Worm (Caenorhabditis elegans) whole organism, L2 larva: Measurements from ENCODE around the gene dyrb-1.

Source experiments
- alr-1 ChIP-seq: fragments of 150-350 bp; optimal IDR thresholded peaks from 2 replicates; lab custom pipeline; 2014; ENCODE audit warnings: missing biosample characterization, missing genetic modification characterization
- aly-2 ChIP-seq: fragments of 150-350 bp; optimal IDR thresholded peaks from 2 replicates; lab custom pipeline; 2014; ENCODE audit warnings: missing biosample characterization, missing genetic modification characterization
- elt-1 ChIP-seq: fragments of 150-350 bp; optimal IDR thresholded peaks from 2 replicates; lab custom pipeline; 2014; ENCODE audit warnings: missing biosample characterization, missing genetic modification characterization
- nhr-21 ChIP-seq: fragments of 150-350 bp; optimal IDR thresholded peaks from 2 replicates; lab custom pipeline; 2014; ENCODE audit warnings: missing biosample characterization, missing genetic modification characterization

ce11 chrII:9125007-9125406 is 18.1 kb upstream of the dyrb-1 start:
- TF ChIP-seq elt-1 (tag; lab: Kevin White, UChicago) (no peak), nhr-21 (no peak), aly-2 (tag; lab: Kevin White, UChicago) (no peak), alr-1 (tag; lab: Kevin White, UChicago) (no peak)
